Fruit fly (Drosophila melanogaster) whole organism, adult: ENCODE results near the gene Rtca.

Source experiments
- CG14711 ChIP-seq: fragments of 200-800 bp; sonication (Bioruptor generic); optimal IDR thresholded peaks from 2 replicates; lab custom pipeline; 2018; ENCODE audit warnings: missing biosample characterization, mild to moderate bottlenecking, missing genetic modification characterization, moderate library complexity
- CG1620 ChIP-seq: fragments of 200-800 bp; sonication (Bioruptor generic); optimal IDR thresholded peaks from 2 replicates; lab custom pipeline; 2016; ENCODE audit warnings: missing biosample characterization, missing genetic modification characterization
- CG33017 ChIP-seq: fragments of 200-800 bp; sonication (Bioruptor generic); optimal IDR thresholded peaks from 2 replicates; lab custom pipeline; 2018; ENCODE audit warnings: missing biosample characterization, mild to moderate bottlenecking, missing genetic modification characterization, moderate library complexity
- CG7045 ChIP-seq: fragments of 200-800 bp; sonication (Bioruptor generic); optimal IDR thresholded peaks from 2 replicates; lab custom pipeline; 2017; ENCODE audit warnings: missing biosample characterization, mild to moderate bottlenecking, missing genetic modification characterization
- Clk ChIP-seq: fragments of 200-800 bp; sonication (Bioruptor generic); optimal IDR thresholded peaks from 2 replicates; lab custom pipeline; 2017; ENCODE audit warnings: missing biosample characterization, missing genetic modification characterization
- ovo ChIP-seq: fragments of 200-800 bp; sonication (Bioruptor generic); optimal IDR thresholded peaks from 2 replicates; lab custom pipeline; 2016; ENCODE audit warnings: missing biosample characterization, missing genetic modification characterization
- tj ChIP-seq: fragments of 200-800 bp; sonication (Bioruptor generic); optimal IDR thresholded peaks from 3 replicates; lab custom pipeline; 2017; ENCODE audit warnings: missing biosample characterization, mild to moderate bottlenecking, missing genetic modification characterization, moderate library complexity

- TF ChIP-seq CG33017 (tag; lab: Kevin White, UChicago) (no peak), ovo (no peak), Clk (GFP tag; lab: Kevin White, UChicago) (no peak), CG1620 (GFP tag; lab: Kevin White, UChicago) (no peak), CG7045 (GFP tag; lab: Kevin White, UChicago) (no peak), tj (GFP tag; lab: Kevin White, UChicago) (no peak), CG14711 (tag; lab: Kevin White, UChicago) (no peak)
Measured at dm6 chrX:2089812-2090211, 17.6 kb downstream of the Rtca start.
